Fruit fly (Drosophila melanogaster) whole organism, embryonic: ENCODE data around the gene Syx16.

ENCODE experiments used
- Aef1 ChIP-seq: fragments of 200-800 bp; sonication (Bioruptor generic); IDR thresholded peaks from 3 replicates; pipeline ENCODE4 v1.3.6; 2022; ENCODE audit warnings: missing biosample characterization, missing genetic modification characterization
- Antp ChIP-seq: fragments of 200-800 bp; sonication (Bioruptor generic); optimal IDR thresholded peaks from 3 replicates; lab custom pipeline; 2016; ENCODE audit warnings: missing biosample characterization, missing genetic modification characterization
- Bteb2 ChIP-seq: fragments of 200-800 bp; sonication (Bioruptor generic); optimal IDR thresholded peaks from 2 replicates; lab custom pipeline; 2016; ENCODE audit warnings: missing biosample characterization, missing genetic modification characterization
- C15 ChIP-seq: fragments of 200-800 bp; sonication (Bioruptor generic); IDR thresholded peaks from 3 replicates; pipeline ENCODE4 v1.3.6; 2022; ENCODE audit warnings: missing biosample characterization, missing genetic modification characterization
- CG11456 ChIP-seq: fragments of 200-800 bp; sonication (Bioruptor generic); IDR thresholded peaks from 3 replicates; pipeline ENCODE4 v1.3.6; 2022; ENCODE audit warnings: missing biosample characterization, missing genetic modification characterization
- CG12104 ChIP-seq: fragments of 200-800 bp; sonication (Bioruptor generic); optimal IDR thresholded peaks from 3 replicates; lab custom pipeline; 2016; ENCODE audit warnings: missing biosample characterization, missing genetic modification characterization
- CG12219 ChIP-seq: fragments of 200-800 bp; sonication (Bioruptor generic); optimal IDR thresholded peaks from 3 replicates; lab custom pipeline; 2018; ENCODE audit warnings: missing biosample characterization, mild to moderate bottlenecking, missing genetic modification characterization
- CG13624 ChIP-seq: fragments of 200-800 bp; sonication (Bioruptor generic); optimal IDR thresholded peaks from 2 replicates; lab custom pipeline; 2016; ENCODE audit warnings: missing biosample characterization, missing genetic modification characterization
- CG13894 ChIP-seq: fragments of 200-800 bp; sonication (Bioruptor generic); optimal IDR thresholded peaks from 3 replicates; lab custom pipeline; 2018; ENCODE audit warnings: missing biosample characterization, mild to moderate bottlenecking, missing genetic modification characterization, moderate library complexity
- CG2116 ChIP-seq: fragments of 200-800 bp; sonication (Bioruptor generic); optimal IDR thresholded peaks from 3 replicates; lab custom pipeline; 2018; ENCODE audit warnings: missing biosample characterization, mild to moderate bottlenecking, missing genetic modification characterization
- CG2678 ChIP-seq: fragments of 200-800 bp; sonication (Bioruptor generic); optimal IDR thresholded peaks from 3 replicates; lab custom pipeline; 2019; ENCODE audit warnings: missing biosample characterization, mild to moderate bottlenecking, missing genetic modification characterization, moderate library complexity
- CG32532 ChIP-seq: fragments of 200-800 bp; sonication (Bioruptor generic); IDR thresholded peaks from 2 replicates; pipeline ENCODE4 v1.3.6; 2022; ENCODE audit warnings: missing biosample characterization, missing genetic modification characterization
- CG6654 ChIP-seq: fragments of 200-800 bp; sonication (Bioruptor generic); optimal IDR thresholded peaks from 2 replicates; lab custom pipeline; 2017; ENCODE audit warnings: missing biosample characterization, mild to moderate bottlenecking, missing genetic modification characterization
- CG7987 ChIP-seq: fragments of 200-800 bp; sonication (Bioruptor generic); optimal IDR thresholded peaks from 2 replicates; lab custom pipeline; 2018; ENCODE audit warnings: missing biosample characterization, mild to moderate bottlenecking, missing genetic modification characterization, moderate library complexity
- CG8281 ChIP-seq: fragments of 200-800 bp; sonication (Bioruptor generic); optimal IDR thresholded peaks from 2 replicates; lab custom pipeline; 2018; ENCODE audit warnings: missing biosample characterization, mild to moderate bottlenecking, missing genetic modification characterization, moderate library complexity
- CG8924 ChIP-seq: fragments of 200-800 bp; optimal IDR thresholded peaks from 3 replicates; lab custom pipeline; 2019; ENCODE audit warnings: missing biosample characterization, mild to moderate bottlenecking, missing genetic modification characterization, moderate library complexity
- CG9727 ChIP-seq: fragments of 200-800 bp; sonication (Bioruptor generic); optimal IDR thresholded peaks from 3 replicates; lab custom pipeline; 2017; ENCODE audit warnings: missing biosample characterization, mild to moderate bottlenecking, missing genetic modification characterization
- Dll ChIP-seq: fragments of 200-800 bp; sonication (Bioruptor generic); IDR thresholded peaks from 4 replicates; pipeline ENCODE4 v1.3.6; 2022; ENCODE audit warnings: missing biosample characterization, missing genetic modification characterization; ENCODE audit not compliant: partially characterized antibody
- HmgZ ChIP-seq: fragments of 200-800 bp; sonication (Bioruptor generic); optimal IDR thresholded peaks from 2 replicates; lab custom pipeline; 2018; ENCODE audit warnings: missing biosample characterization, mild to moderate bottlenecking, missing genetic modification characterization
- Hmx ChIP-seq: fragments of 200-800 bp; sonication (Bioruptor generic); optimal IDR thresholded peaks from 2 replicates; lab custom pipeline; 2016; ENCODE audit warnings: missing biosample characterization, missing genetic modification characterization
- Hsf ChIP-seq: fragments of 200-800 bp; sonication (Bioruptor generic); optimal IDR thresholded peaks from 3 replicates; lab custom pipeline; 2016; ENCODE audit warnings: missing biosample characterization, missing genetic modification characterization
- MTF-1 ChIP-seq: fragments of 200-800 bp; sonication (Bioruptor generic); optimal IDR thresholded peaks from 2 replicates; lab custom pipeline; 2018; ENCODE audit warnings: missing biosample characterization, mild to moderate bottlenecking, missing genetic modification characterization, borderline replicate concordance
- Meics ChIP-seq: fragments of 200-800 bp; sonication (Bioruptor generic); optimal IDR thresholded peaks from 2 replicates; lab custom pipeline; 2017; ENCODE audit warnings: missing biosample characterization, mild to moderate bottlenecking, missing genetic modification characterization
- Neu2 ChIP-seq: fragments of 200-800 bp; sonication (Bioruptor generic); optimal IDR thresholded peaks from 3 replicates; lab custom pipeline; 2016; ENCODE audit warnings: missing biosample characterization, missing genetic modification characterization, borderline replicate concordance
- Ptx1 ChIP-seq: fragments of 200-800 bp; sonication (Bioruptor generic); IDR thresholded peaks from 2 replicates; pipeline ENCODE4 v1.3.6; 2022; ENCODE audit warnings: missing biosample characterization, missing genetic modification characterization
- Scr ChIP-seq: fragments of 200-800 bp; sonication (Bioruptor generic); IDR thresholded peaks from 2 replicates; pipeline ENCODE4 v1.3.6; 2022; ENCODE audit warnings: missing biosample characterization, missing genetic modification characterization; ENCODE audit not compliant: partially characterized antibody
- amos ChIP-seq: fragments of 200-800 bp; sonication (Bioruptor generic); IDR thresholded peaks from 2 replicates; pipeline ENCODE4 v1.3.6; 2022; ENCODE audit warnings: missing biosample characterization, missing genetic modification characterization; ENCODE audit not compliant: partially characterized antibody
- ase ChIP-seq: fragments of 200-800 bp; sonication (Bioruptor generic); IDR thresholded peaks from 3 replicates; pipeline ENCODE4 v1.3.6; 2022; ENCODE audit warnings: missing biosample characterization, missing genetic modification characterization
- ato ChIP-seq: fragments of 200-800 bp; sonication (Bioruptor generic); IDR thresholded peaks from 2 replicates; pipeline ENCODE4 v1.3.6; 2022; ENCODE audit warnings: missing biosample characterization, missing genetic modification characterization; ENCODE audit not compliant: partially characterized antibody
- bbx ChIP-seq: fragments of 200-800 bp; sonication (Bioruptor generic); IDR thresholded peaks from 2 replicates; pipeline ENCODE4 v1.3.6; 2022; ENCODE audit warnings: missing biosample characterization, missing genetic modification characterization; ENCODE audit not compliant: partially characterized antibody
- bcd ChIP-seq: fragments of 200-800 bp; sonication (Bioruptor generic); optimal IDR thresholded peaks from 2 replicates; lab custom pipeline; 2017; ENCODE audit warnings: missing biosample characterization, mild to moderate bottlenecking, missing genetic modification characterization
- chinmo ChIP-seq: fragments of 200-800 bp; sonication (Bioruptor generic); IDR thresholded peaks from 4 replicates; pipeline ENCODE4 v1.3.6; 2022; ENCODE audit warnings: missing biosample characterization, missing genetic modification characterization; ENCODE audit not compliant: partially characterized antibody
- chm ChIP-seq: fragments of 200-800 bp; sonication (Bioruptor generic); IDR thresholded peaks from 2 replicates; pipeline ENCODE4 v1.3.6; 2022; ENCODE audit warnings: missing biosample characterization, missing genetic modification characterization
- dan ChIP-seq: fragments of 200-800 bp; sonication (Bioruptor generic); IDR thresholded peaks from 2 replicates; pipeline ENCODE4 v1.3.6; 2022; ENCODE audit warnings: missing biosample characterization, missing genetic modification characterization
- dmrt11E ChIP-seq: fragments of 200-800 bp; sonication (Bioruptor generic); optimal IDR thresholded peaks from 3 replicates; lab custom pipeline; 2018; ENCODE audit warnings: missing biosample characterization, mild to moderate bottlenecking, missing genetic modification characterization, moderate library complexity
- dpn ChIP-seq, 2 experiments: fragments of 200-800 bp; sonication (Bioruptor generic); optimal IDR thresholded peaks; 3 replicates each; lab custom pipeline; 2016; ENCODE audit warnings: missing biosample characterization in 2 of 2, missing genetic modification characterization in 2 of 2
- ems ChIP-seq: fragments of 200-800 bp; sonication (Bioruptor generic); optimal IDR thresholded peaks from 3 replicates; lab custom pipeline; 2016; ENCODE audit warnings: missing biosample characterization, missing genetic modification characterization
- ftz-f1 ChIP-seq: fragments of 200-800 bp; sonication (Bioruptor generic); optimal IDR thresholded peaks from 2 replicates; lab custom pipeline; 2016; ENCODE audit warnings: missing biosample characterization, missing genetic modification characterization
- hth ChIP-seq: fragments of >200 bp; optimal IDR thresholded peaks from 2 replicates; lab custom pipeline; 2017; ENCODE audit warnings: inconsistent platforms
- insv ChIP-seq, 2 experiments: fragments of 200-800 bp; sonication (Bioruptor generic); optimal IDR thresholded peaks; 3 replicates each; lab custom pipeline; 2016 to 2018; ENCODE audit warnings: missing biosample characterization in 2 of 2, missing genetic modification characterization in 2 of 2
- jing ChIP-seq: fragments of 200-800 bp; sonication (Bioruptor generic); optimal IDR thresholded peaks from 2 replicates; lab custom pipeline; 2018; ENCODE audit warnings: missing biosample characterization, mild to moderate bottlenecking, missing genetic modification characterization
- jumu ChIP-seq: fragments of 200-800 bp; sonication (Bioruptor generic); optimal IDR thresholded peaks from 3 replicates; lab custom pipeline; 2016; ENCODE audit warnings: missing biosample characterization, missing genetic modification characterization
- nerfin-1 ChIP-seq: fragments of 200-800 bp; sonication (Bioruptor generic); optimal IDR thresholded peaks from 3 replicates; lab custom pipeline; 2019; ENCODE audit warnings: missing biosample characterization, mild to moderate bottlenecking, missing genetic modification characterization, moderate library complexity
- p53 ChIP-seq: fragments of 200-800 bp; sonication (Bioruptor generic); optimal IDR thresholded peaks from 2 replicates; lab custom pipeline; 2016; ENCODE audit warnings: missing biosample characterization, missing genetic modification characterization
- peb ChIP-seq: fragments of 200-800 bp; sonication (Bioruptor generic); IDR thresholded peaks from 2 replicates; pipeline ENCODE4 v1.3.6; 2022; ENCODE audit warnings: missing biosample characterization, missing genetic modification characterization
- pfk ChIP-seq: fragments of 200-800 bp; sonication (Bioruptor generic); optimal IDR thresholded peaks from 2 replicates; lab custom pipeline; 2018; ENCODE audit warnings: missing biosample characterization, mild to moderate bottlenecking, missing genetic modification characterization, moderate library complexity
- sens ChIP-seq: fragments of 200-800 bp; sonication (Bioruptor generic); peaks from one replicate; lab custom pipeline; 2016; ENCODE audit warnings: missing biosample characterization, missing genetic modification characterization
- sisA ChIP-seq: fragments of 200-800 bp; sonication (Bioruptor generic); IDR thresholded peaks from 2 replicates; pipeline ENCODE4 v1.3.6; 2022; ENCODE audit warnings: missing biosample characterization, missing genetic modification characterization
- ttk ChIP-seq: fragments of 200-800 bp; sonication (Bioruptor generic); IDR thresholded peaks from 2 replicates; pipeline ENCODE4 v2.1.2; 2022; ENCODE audit warnings: missing biosample characterization, missing genetic modification characterization
- tup ChIP-seq: fragments of 200-800 bp; sonication (Bioruptor generic); optimal IDR thresholded peaks from 2 replicates; lab custom pipeline; 2016; ENCODE audit warnings: missing biosample characterization, mild to moderate bottlenecking, missing genetic modification characterization, moderate library complexity
- vvl ChIP-seq: fragments of 200-800 bp; sonication (Bioruptor generic); IDR thresholded peaks from 2 replicates; pipeline ENCODE4 v1.3.6; 2022; ENCODE audit warnings: missing biosample characterization, missing genetic modification characterization

Gene Syx16

DNA sequence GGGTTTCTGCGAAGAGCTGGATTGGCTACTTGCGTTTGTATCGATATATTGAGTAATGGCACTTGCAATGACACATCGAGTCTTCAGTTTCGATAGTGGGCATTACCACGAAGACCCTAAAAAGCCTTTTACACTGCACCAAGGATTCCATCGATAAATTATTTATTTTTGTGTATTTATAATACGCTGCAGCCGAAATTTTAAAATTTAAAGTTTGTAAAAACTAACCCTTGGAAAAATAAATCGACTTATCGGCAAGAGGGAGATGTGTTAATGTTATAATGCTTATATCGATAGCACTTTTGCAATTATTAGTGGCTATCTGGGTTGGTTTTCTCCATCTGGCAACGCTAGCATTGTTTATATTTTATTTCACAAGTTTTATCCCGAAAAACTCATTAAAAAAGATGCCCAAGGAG, 30.2 kb upstream of the Syx16 start, which contains the start of the genes Pp4-19C and cactin:
Gene Pp4-19C (minus strand): TSS at position 256 of the 419 bp plus-strand sequence.
Gene cactin (plus strand): TSS at position 323 of the 419 bp plus-strand sequence.
- TF ChIP-seq CG2678 (tag; lab: Kevin White, UChicago) (no peak), Bteb2 (GFP tag; lab: Kevin White, UChicago) (peak; percentile 3), Aef1 (GFP tag; lab: Robert Waterston, UW) (no peak), Meics (no peak), hth (lab: Kevin White, UChicago) (no peak), ems (no peak), vvl (0 out of 2 replicates have a peak, but pooled peaks have one; percentile 23), CG13894 (tag; lab: Kevin White, UChicago) (no peak), Scr (GFP tag; lab: Robert Waterston, UW) (peak; percentile 91), ftz-f1 (GFP tag; lab: Kevin White, UChicago) (no peak), ttk (GFP tag; lab: Robert Waterston, UW) (no peak), dpn (GFP tag; optimal IDR thresholded peaks at IDR 0.05; lab: Kevin White, UChicago) (no peak), C15 (GFP tag; lab: Robert Waterston, UW) (no peak), Antp (peak; percentile 0), HmgZ (tag; lab: Kevin White, UChicago) (no peak), jing (no peak), CG32532 (no peak), CG6654 (GFP tag; lab: Kevin White, UChicago) (no peak), Hsf (GFP tag; lab: Kevin White, UChicago) (peak; percentile 36), jumu (GFP tag; lab: Kevin White, UChicago) (peak; percentile 7), CG12104 (GFP tag; lab: Kevin White, UChicago) (no peak), CG11456 (GFP tag; lab: Robert Waterston, UW) (no peak), CG12219 (GFP tag; lab: Kevin White, UChicago) (no peak), ato (peak; percentile 74), CG13624 (GFP tag; lab: Kevin White, UChicago) (peak; percentile 24), ase (GFP tag; lab: Robert Waterston, UW) (no peak), pfk (GFP tag; lab: Kevin White, UChicago) (no peak), bbx (GFP tag; lab: Robert Waterston, UW) (no peak; the same call in 1 of the 2 replicates), sisA (0 out of 2 replicates have a peak, but pooled peaks have one; percentile 25), amos (peak; percentile 80), chinmo (GFP tag; lab: Robert Waterston, UW) (peak; percentile 49; the same call in 1 of the 4 replicates), bcd (GFP tag; lab: Kevin White, UChicago) (no peak), insv (GFP tag; optimal IDR thresholded peaks at IDR 0.05; lab: Kevin White, UChicago) (no peak), CG8281 (tag; lab: Kevin White, UChicago) (no peak), peb (GFP tag; lab: Robert Waterston, UW) (no peak), Dll (peak; percentile 91), CG2116 (GFP tag; lab: Kevin White, UChicago) (peak; percentile 81), MTF-1 (GFP tag; lab: Kevin White, UChicago) (no peak), dmrt11E (tag; lab: Kevin White, UChicago) (peak; percentile 28), Ptx1 (GFP tag; lab: Robert Waterston, UW) (peak; percentile 31; the same call in 1 of the 2 replicates), sens (peak; percentile 79), nerfin-1 (tag; lab: Kevin White, UChicago) (no peak), tup (GFP tag; lab: Kevin White, UChicago) (no peak), CG9727 (GFP tag; lab: Kevin White, UChicago) (no peak), CG7987 (GFP tag; lab: Kevin White, UChicago) (no peak), Hmx (no peak), CG8924 (peak; percentile 40), chm (no peak), p53 (GFP tag; lab: Kevin White, UChicago) (no peak), Neu2 (peak; percentile 62), dan (no peak)
